Worm (Caenorhabditis elegans): ENCODE results near the gene C35D10.3.

ce11 chrIII:4906896-4907295 lies 38.2 kb downstream of the C35D10.3 start, which contains the start of gene rom-1:
- TF ChIP-seq tab-1 (GFP tag; IDR thresholded peaks at IDR 0.05) (no peak), ref-1 (GFP tag; conservative IDR thresholded peaks at IDR 0.05) (no peak), flt-1 (GFP tag; IDR thresholded peaks at IDR 0.05) (no peak), med-1 (GFP tag; optimal IDR thresholded peaks at IDR 0.05; ENCODE audit: insufficient read depth) (no peak)

All from whole organism, midembryonic.